Fruit fly (Drosophila melanogaster) whole organism, embryonic: ENCODE data around the gene Cat.
A peak's percentile ranks its signal among the peaks of the same experiment; 100 is the strongest.

ENCODE experiments used
- CG10274 ChIP-seq: fragments of 200-800 bp; sonication (Bioruptor generic); optimal IDR thresholded peaks from 3 replicates; lab custom pipeline; 2017; ENCODE audit warnings: missing biosample characterization, mild to moderate bottlenecking, missing genetic modification characterization
- CG10462 ChIP-seq: fragments of 200-800 bp; sonication (Bioruptor generic); optimal IDR thresholded peaks from 2 replicates; lab custom pipeline; 2016; ENCODE audit warnings: missing biosample characterization, missing genetic modification characterization
- CG10654 ChIP-seq: fragments of 200-800 bp; sonication (Bioruptor generic); optimal IDR thresholded peaks from 2 replicates; lab custom pipeline; 2016; ENCODE audit warnings: missing biosample characterization, missing genetic modification characterization
- CG11085 ChIP-seq: fragments of 200-800 bp; sonication (Bioruptor generic); IDR thresholded peaks from 2 replicates; pipeline ENCODE4 v1.3.6; 2022; ENCODE audit warnings: missing biosample characterization, missing genetic modification characterization
- CG12219 ChIP-seq: fragments of 200-800 bp; sonication (Bioruptor generic); optimal IDR thresholded peaks from 3 replicates; lab custom pipeline; 2018; ENCODE audit warnings: missing biosample characterization, mild to moderate bottlenecking, missing genetic modification characterization
- CG13775 ChIP-seq: fragments of 200-800 bp; sonication (Bioruptor generic); optimal IDR thresholded peaks from 3 replicates; lab custom pipeline; 2017; ENCODE audit warnings: missing biosample characterization, mild to moderate bottlenecking, missing genetic modification characterization
- CG15479 ChIP-seq: fragments of 200-800 bp; sonication (Bioruptor generic); optimal IDR thresholded peaks from 3 replicates; lab custom pipeline; 2019; ENCODE audit warnings: missing biosample characterization, mild to moderate bottlenecking, missing genetic modification characterization, moderate library complexity
- CG15601 ChIP-seq: fragments of 200-800 bp; sonication (Bioruptor generic); optimal IDR thresholded peaks from 3 replicates; lab custom pipeline; 2019; ENCODE audit warnings: missing biosample characterization, mild to moderate bottlenecking, missing genetic modification characterization, moderate library complexity
- CG17568 ChIP-seq: fragments of 200-800 bp; sonication (Bioruptor generic); optimal IDR thresholded peaks from 2 replicates; lab custom pipeline; 2018; ENCODE audit warnings: missing biosample characterization, mild to moderate bottlenecking, missing genetic modification characterization, moderate library complexity
- CG2120 ChIP-seq: fragments of 200-800 bp; sonication (Bioruptor generic); optimal IDR thresholded peaks from 3 replicates; lab custom pipeline; 2016; ENCODE audit warnings: missing biosample characterization, missing genetic modification characterization
- CG32772 ChIP-seq: fragments of 200-800 bp; sonication (Bioruptor generic); IDR thresholded peaks from 2 replicates; pipeline ENCODE4 v1.3.6; 2022; ENCODE audit warnings: missing biosample characterization, missing genetic modification characterization
- CG33213 ChIP-seq: fragments of 200-800 bp; sonication (Bioruptor generic); optimal IDR thresholded peaks from 3 replicates; lab custom pipeline; 2016; ENCODE audit warnings: missing biosample characterization, missing genetic modification characterization
- CG3407 ChIP-seq: fragments of 200-800 bp; sonication (Bioruptor generic); optimal IDR thresholded peaks from 2 replicates; lab custom pipeline; 2018; ENCODE audit warnings: missing biosample characterization, mild to moderate bottlenecking, missing genetic modification characterization
- CG34376 ChIP-seq: fragments of 200-800 bp; sonication (Bioruptor generic); optimal IDR thresholded peaks from 2 replicates; lab custom pipeline; 2018; ENCODE audit warnings: missing biosample characterization, mild to moderate bottlenecking, missing genetic modification characterization
- CG4404 ChIP-seq: fragments of 200-800 bp; sonication (Bioruptor generic); IDR thresholded peaks from 2 replicates; pipeline ENCODE4 v1.3.6; 2022; ENCODE audit warnings: missing biosample characterization, missing genetic modification characterization
- CG7987 ChIP-seq: fragments of 200-800 bp; sonication (Bioruptor generic); optimal IDR thresholded peaks from 2 replicates; lab custom pipeline; 2018; ENCODE audit warnings: missing biosample characterization, mild to moderate bottlenecking, missing genetic modification characterization, moderate library complexity
- CG8290 ChIP-seq, 3 experiments: fragments of 200-800 bp; sonication (Bioruptor generic); optimal IDR thresholded peaks; 2 replicates each; lab custom pipeline; 2016 to 2019; ENCODE audit warnings: missing biosample characterization in 3 of 3, missing genetic modification characterization in 3 of 3, mild to moderate bottlenecking in 2 of 3, moderate library complexity in 1 of 3
- Dip2 ChIP-seq: fragments of 200-800 bp; sonication (Bioruptor generic); IDR thresholded peaks from 2 replicates; pipeline ENCODE4 v1.3.6; 2022; ENCODE audit warnings: missing biosample characterization, missing genetic modification characterization
- Dref ChIP-seq: fragments of 200-800 bp; sonication (Bioruptor generic); IDR thresholded peaks from 2 replicates; pipeline ENCODE4 v1.3.6; 2022; ENCODE audit warnings: missing biosample characterization, missing genetic modification characterization
- Fer3 ChIP-seq: fragments of 200-800 bp; sonication (Bioruptor generic); optimal IDR thresholded peaks from 2 replicates; lab custom pipeline; 2018; ENCODE audit warnings: missing biosample characterization, mild to moderate bottlenecking, missing genetic modification characterization, moderate library complexity
- HHEX ChIP-seq: fragments of 200-800 bp; sonication (Bioruptor generic); optimal IDR thresholded peaks from 3 replicates; lab custom pipeline; 2017; ENCODE audit warnings: missing biosample characterization, mild to moderate bottlenecking, missing genetic modification characterization, missing genetic modification reagents
- Nf-YC ChIP-seq: fragments of 200-800 bp; optimal IDR thresholded peaks from 3 replicates; lab custom pipeline; 2019; ENCODE audit warnings: missing biosample characterization, mild to moderate bottlenecking, missing genetic modification characterization, moderate library complexity
- Oaz ChIP-seq: fragments of 200-800 bp; sonication (Bioruptor generic); IDR thresholded peaks from 2 replicates; pipeline ENCODE4 v1.3.6; 2022; ENCODE audit warnings: missing biosample characterization, missing genetic modification characterization
- Rx ChIP-seq: fragments of 200-800 bp; sonication (Bioruptor generic); IDR thresholded peaks from 2 replicates; pipeline ENCODE4 v1.3.6; 2022; ENCODE audit warnings: missing biosample characterization, missing genetic modification characterization
- Side ChIP-seq: fragments of 200-800 bp; sonication (Bioruptor generic); optimal IDR thresholded peaks from 2 replicates; lab custom pipeline; 2016; ENCODE audit warnings: missing biosample characterization, missing genetic modification characterization
- Sry-β ChIP-seq: fragments of 200-800 bp; sonication (Bioruptor generic); optimal IDR thresholded peaks from 2 replicates; lab custom pipeline; 2018; ENCODE audit warnings: missing biosample characterization, mild to moderate bottlenecking, missing genetic modification characterization, moderate library complexity
- Sry-δ ChIP-seq: fragments of 200-800 bp; sonication (Bioruptor generic); optimal IDR thresholded peaks from 2 replicates; lab custom pipeline; 2016; ENCODE audit warnings: missing biosample characterization, missing genetic modification characterization
- Usf ChIP-seq: fragments of 200-800 bp; sonication (Bioruptor generic); optimal IDR thresholded peaks from 2 replicates; lab custom pipeline; 2017; ENCODE audit warnings: missing genotype, missing biosample characterization, missing genetic modification characterization
- ase ChIP-seq: fragments of 200-800 bp; sonication (Bioruptor generic); IDR thresholded peaks from 3 replicates; pipeline ENCODE4 v1.3.6; 2022; ENCODE audit warnings: missing biosample characterization, missing genetic modification characterization
- cas ChIP-seq: fragments of 200-800 bp; sonication (Bioruptor generic); IDR thresholded peaks from 2 replicates; pipeline ENCODE4 v1.3.6; 2022; ENCODE audit warnings: missing biosample characterization, missing genetic modification characterization
- chinmo ChIP-seq: fragments of 200-800 bp; sonication (Bioruptor generic); IDR thresholded peaks from 4 replicates; pipeline ENCODE4 v1.3.6; 2022; ENCODE audit warnings: missing biosample characterization, missing genetic modification characterization; ENCODE audit not compliant: partially characterized antibody
- dimm ChIP-seq: fragments of 200-800 bp; sonication (Bioruptor generic); IDR thresholded peaks from 2 replicates; pipeline ENCODE4 v1.3.6; 2022; ENCODE audit warnings: missing biosample characterization, missing genetic modification characterization
- esg ChIP-seq: fragments of 200-800 bp; sonication (Bioruptor generic); conservative IDR thresholded peaks from 2 replicates; pipeline ENCODE4 v1.3.6; 2022; ENCODE audit warnings: missing biosample characterization, missing genetic modification characterization
- gcm ChIP-seq: fragments of 200-800 bp; sonication (Bioruptor generic); optimal IDR thresholded peaks from 2 replicates; lab custom pipeline; 2019; ENCODE audit warnings: missing biosample characterization, mild to moderate bottlenecking, missing genetic modification characterization, moderate library complexity
- gfzf ChIP-seq: fragments of 200-800 bp; sonication (Bioruptor generic); optimal IDR thresholded peaks from 2 replicates; lab custom pipeline; 2016; ENCODE audit warnings: missing biosample characterization, mild to moderate bottlenecking, missing genetic modification characterization, moderate library complexity
- grau ChIP-seq: fragments of 200-800 bp; optimal IDR thresholded peaks from 3 replicates; lab custom pipeline; 2019; ENCODE audit warnings: missing biosample characterization, mild to moderate bottlenecking, missing genetic modification characterization, moderate library complexity
- kni ChIP-seq: fragments of 200-800 bp; sonication (Bioruptor generic); optimal IDR thresholded peaks from 3 replicates; lab custom pipeline; 2017; ENCODE audit warnings: mild to moderate bottlenecking, missing biosample characterization, missing genetic modification reagents, missing genetic modification characterization
- lab ChIP-seq: fragments of 200-800 bp; sonication (Bioruptor generic); optimal IDR thresholded peaks from 3 replicates; lab custom pipeline; 2017; ENCODE audit warnings: missing biosample characterization, missing genetic modification characterization, mild to moderate bottlenecking, moderate library complexity, missing genetic modification reagents
- mam ChIP-seq: fragments of 200-800 bp; sonication (Bioruptor generic); optimal IDR thresholded peaks from 3 replicates; lab custom pipeline; 2016; ENCODE audit warnings: missing biosample characterization, missing genetic modification characterization
- nau ChIP-seq: fragments of 200-800 bp; sonication (Bioruptor generic); optimal IDR thresholded peaks from 3 replicates; lab custom pipeline; 2017; ENCODE audit warnings: missing biosample characterization, mild to moderate bottlenecking, missing genetic modification characterization, missing genetic modification reagents
- onecut ChIP-seq: fragments of 200-800 bp; sonication (Bioruptor generic); IDR thresholded peaks from 2 replicates; pipeline ENCODE4 v1.3.6; 2022; ENCODE audit warnings: missing biosample characterization, missing genetic modification characterization
- repo ChIP-seq: fragments of 200-800 bp; sonication (Bioruptor generic); optimal IDR thresholded peaks from 2 replicates; lab custom pipeline; 2016; ENCODE audit warnings: missing biosample characterization, missing genetic modification characterization
- sim ChIP-seq: fragments of 200-800 bp; sonication (Bioruptor generic); IDR thresholded peaks from 2 replicates; pipeline ENCODE4 v1.3.6; 2022; ENCODE audit warnings: missing biosample characterization, missing genetic modification characterization
- slp2 ChIP-seq: fragments of 200-800 bp; sonication (Bioruptor generic); optimal IDR thresholded peaks from 2 replicates; lab custom pipeline; 2016; ENCODE audit warnings: missing biosample characterization, missing genetic modification characterization
- tll ChIP-seq, 2 experiments: fragments of 200-800 bp in 1 of 2; fragments of >200 bp in 1 of 2; sonication (Bioruptor generic) in 1 of 2; optimal IDR thresholded peaks; 2 replicates each; lab custom pipeline; 2017 to 2019; ENCODE audit warnings: missing biosample characterization in 2 of 2, missing genetic modification characterization in 2 of 2, mild to moderate bottlenecking in 1 of 2, moderate library complexity in 1 of 2
- tup ChIP-seq: fragments of 200-800 bp; sonication (Bioruptor generic); optimal IDR thresholded peaks from 2 replicates; lab custom pipeline; 2016; ENCODE audit warnings: missing biosample characterization, mild to moderate bottlenecking, missing genetic modification characterization, moderate library complexity
- twi ChIP-seq: fragments of 200-800 bp; optimal IDR thresholded peaks from 2 replicates; lab custom pipeline; 2019; ENCODE audit warnings: missing biosample characterization, mild to moderate bottlenecking, missing genetic modification characterization, moderate library complexity
- zf30C ChIP-seq: fragments of 200-800 bp; sonication (Bioruptor generic); optimal IDR thresholded peaks from 3 replicates; lab custom pipeline; 2018; ENCODE audit warnings: missing biosample characterization, mild to moderate bottlenecking, missing genetic modification characterization

Cat gene

DNA sequence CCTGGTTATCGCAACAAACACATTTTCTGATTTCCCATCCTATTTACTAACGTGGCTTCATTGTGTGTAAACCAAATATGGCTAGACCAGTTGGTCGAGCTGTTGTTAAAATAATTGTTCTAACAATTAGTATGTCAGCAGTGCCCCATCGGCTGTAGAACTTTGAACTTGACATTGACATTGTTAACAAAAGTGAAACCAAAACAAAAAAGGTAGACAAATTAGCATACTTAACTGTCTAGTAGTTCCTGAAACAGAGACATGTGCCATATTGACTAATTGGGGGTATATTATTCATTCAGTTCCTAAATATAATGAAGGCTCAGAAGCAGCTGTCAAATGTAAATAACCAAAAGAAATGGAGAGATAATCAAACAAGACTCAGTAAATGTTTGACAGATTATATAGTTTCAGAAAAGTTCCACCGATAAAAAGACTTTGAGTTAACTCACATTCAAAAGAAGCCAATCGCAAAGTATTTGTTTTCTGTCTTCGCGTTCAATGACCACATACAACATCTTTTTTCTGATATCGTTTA is 15.4 kb downstream of the Cat start (continued):
- TF ChIP-seq Dref (no peak), grau (tag; lab: Kevin White, UChicago) (no peak), CG34376 (peak; percentile 8), Usf (GFP tag; lab: Kevin White, UChicago) (no peak), CG32772 (GFP tag; lab: Robert Waterston, UW) (no peak), CG11085 (no peak), CG10274 (no peak), onecut (GFP tag; lab: Robert Waterston, UW) (peak; percentile 39; the same call in 1 of the 2 replicates), Fer3 (tag; lab: Kevin White, UChicago) (peak; percentile 23), cas (no peak), dimm (GFP tag; lab: Robert Waterston, UW) (no peak), nau (GFP tag; lab: Kevin White, UChicago) (peak; percentile 16), gcm (GFP tag; lab: Kevin White, UChicago) (no peak), CG8290 (GFP tag; optimal IDR thresholded peaks at IDR 0.05; lab: Kevin White, UChicago) (no peak), CG8290 (tag; optimal IDR thresholded peaks at IDR 0.05; lab: Kevin White, UChicago) (peak in 1 of 2 experiments; percentile 40), CG10462 (no peak), Sry-δ (GFP tag; lab: Kevin White, UChicago) (no peak), Sry-β (GFP tag; lab: Kevin White, UChicago) (no peak), HHEX (GFP tag; lab: Kevin White, UChicago) (no peak), gfzf (GFP tag; lab: Kevin White, UChicago) (no peak), Nf-YC (tag; lab: Kevin White, UChicago) (no peak), CG3407 (GFP tag; lab: Kevin White, UChicago) (no peak), CG4404 (GFP tag; lab: Robert Waterston, UW) (no peak), slp2 (GFP tag; lab: Kevin White, UChicago) (no peak), chinmo (GFP tag; lab: Robert Waterston, UW) (no peak), esg (GFP tag; lab: Robert Waterston, UW) (no peak), mam (GFP tag; lab: Kevin White, UChicago) (no peak), ase (GFP tag; lab: Robert Waterston, UW) (no peak)

DNA sequence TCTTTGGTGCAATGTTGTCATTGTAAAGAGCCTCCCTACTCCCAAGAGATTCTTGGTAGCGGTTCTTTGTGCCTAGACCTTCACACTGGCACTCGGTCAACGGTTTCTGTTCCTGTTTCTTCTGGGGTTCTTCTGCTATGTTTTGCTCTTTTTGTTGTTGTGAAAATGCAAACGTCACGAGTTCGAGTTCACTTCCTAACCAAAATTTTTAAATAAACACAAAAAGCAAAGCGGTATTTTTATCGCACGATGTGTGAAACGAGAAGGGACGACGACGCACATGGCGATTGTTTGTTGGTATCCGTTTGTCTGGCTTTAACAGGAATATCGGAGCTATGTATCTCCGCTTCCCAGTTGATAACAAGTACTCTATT is 17.6 kb downstream of the Cat start:
- TF ChIP-seq zf30C = no peak
- TF ChIP-seq CG17568 (GFP tag; lab: Kevin White, UChicago) = no peak
- TF ChIP-seq Rx = no peak
- TF ChIP-seq CG12219 = no peak
- TF ChIP-seq tll (GFP tag; optimal IDR thresholded peaks at IDR 0.05; lab: Kevin White, UChicago) = peak in 1 of 2 experiments; percentile 85
- TF ChIP-seq CG7987 (GFP tag; lab: Kevin White, UChicago) = no peak
- no peak for TF ChIP-seq Oaz (GFP tag; lab: Robert Waterston, UW)
- TF ChIP-seq tup (GFP tag; lab: Kevin White, UChicago) = no peak
- TF ChIP-seq sim (GFP tag; lab: Robert Waterston, UW) = no peak

DNA sequence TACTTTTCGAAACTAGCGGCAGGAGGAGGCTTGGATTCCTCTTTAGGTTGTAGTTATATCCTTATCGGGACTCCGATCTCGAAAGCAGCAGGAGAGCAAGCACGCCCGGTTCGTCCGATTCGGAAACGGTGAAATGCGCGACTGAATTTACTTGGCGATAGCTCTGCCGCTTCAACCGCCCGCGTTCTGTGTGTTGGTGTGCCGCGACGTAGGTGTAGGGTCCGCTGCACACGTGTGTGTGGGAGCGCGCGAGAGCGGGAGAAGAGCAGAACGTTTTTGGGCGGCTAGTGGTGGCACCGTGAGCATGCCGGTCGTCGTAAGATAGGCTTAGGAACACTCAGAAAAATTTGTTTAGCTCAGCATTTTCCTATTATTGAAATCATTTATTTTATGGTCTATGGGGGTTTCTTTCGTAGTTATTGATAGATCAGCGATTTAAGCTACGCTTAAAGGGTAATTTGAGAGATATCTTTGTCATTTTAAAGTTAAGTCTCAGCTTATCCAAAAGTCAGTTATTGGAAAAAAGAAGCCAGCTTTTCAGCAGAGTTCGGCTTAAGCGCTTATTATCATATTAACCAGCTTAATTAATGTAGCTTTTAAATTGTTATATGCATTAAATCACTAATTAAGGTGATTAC is 18.1 kb downstream of the Cat start:
- no peak for TF ChIP-seq Dip2 (GFP tag; lab: Robert Waterston, UW)
- peak; percentile 2 for TF ChIP-seq CG15601 (tag; lab: Kevin White, UChicago)
- TF ChIP-seq lab (GFP tag; lab: Kevin White, UChicago) = peak; percentile 44
- peak; percentile 15 for TF ChIP-seq CG13775
- no peak for TF ChIP-seq CG33213 (GFP tag; lab: Kevin White, UChicago)
- TF ChIP-seq CG7987 (GFP tag; lab: Kevin White, UChicago) = no peak
- peak; percentile 57 for TF ChIP-seq kni (GFP tag; lab: Kevin White, UChicago)
- peak; percentile 31 for TF ChIP-seq CG2120
- TF ChIP-seq repo (GFP tag; lab: Kevin White, UChicago) = peak; percentile 11
- no peak for TF ChIP-seq CG10654 (GFP tag; lab: Kevin White, UChicago)
- TF ChIP-seq CG15479 = peak; percentile 96
- TF ChIP-seq Side (GFP tag; lab: Kevin White, UChicago) = peak; percentile 11
- TF ChIP-seq twi = no peak
